Fruit fly (Drosophila melanogaster) whole organism, embryonic: Measurements from ENCODE around the gene dmrt93B.

Source experiments
- CG12659 ChIP-seq: fragments of 200-800 bp; sonication (Bioruptor generic); optimal IDR thresholded peaks from 3 replicates; lab custom pipeline; 2017; ENCODE audit warnings: mild to moderate bottlenecking, missing biosample characterization, missing genetic modification reagents, missing genetic modification characterization
- CG12769 ChIP-seq: fragments of 200-800 bp; sonication (Bioruptor generic); optimal IDR thresholded peaks from 2 replicates; lab custom pipeline; 2019; ENCODE audit warnings: missing biosample characterization, mild to moderate bottlenecking, missing genetic modification characterization, moderate library complexity
- CG14050 ChIP-seq: fragments of 200-800 bp; sonication (Bioruptor generic); IDR thresholded peaks from 3 replicates; pipeline ENCODE4 v1.3.6; 2022; ENCODE audit warnings: missing biosample characterization, missing genetic modification characterization
- CG14667 ChIP-seq: fragments of 200-800 bp; sonication (Bioruptor generic); IDR thresholded peaks from 2 replicates; pipeline ENCODE4 v1.3.6; 2022; ENCODE audit warnings: missing biosample characterization, missing genetic modification characterization
- CG14965 ChIP-seq: fragments of 200-800 bp; sonication (Bioruptor generic); optimal IDR thresholded peaks from 2 replicates; lab custom pipeline; 2016; ENCODE audit warnings: missing biosample characterization, missing genetic modification characterization, borderline replicate concordance
- CG1529 ChIP-seq: fragments of 200-800 bp; sonication (Bioruptor generic); optimal IDR thresholded peaks from 3 replicates; lab custom pipeline; 2018; ENCODE audit warnings: missing biosample characterization, missing genetic modification characterization
- CG15514 ChIP-seq: fragments of 200-800 bp; sonication (Bioruptor generic); optimal IDR thresholded peaks from 3 replicates; lab custom pipeline; 2017; ENCODE audit warnings: missing biosample characterization, missing genetic modification characterization, mild to moderate bottlenecking, moderate library complexity, missing genetic modification reagents
- CG16815 ChIP-seq: fragments of 200-800 bp; sonication (Bioruptor generic); optimal IDR thresholded peaks from 3 replicates; lab custom pipeline; 2017; ENCODE audit warnings: missing biosample characterization, mild to moderate bottlenecking, missing genetic modification characterization
- CG17186 ChIP-seq: fragments of 200-800 bp; sonication (Bioruptor generic); optimal IDR thresholded peaks from 3 replicates; lab custom pipeline; 2017; ENCODE audit warnings: missing biosample characterization, missing genetic modification reagents, missing genetic modification characterization
- CG2120 ChIP-seq: fragments of 200-800 bp; sonication (Bioruptor generic); optimal IDR thresholded peaks from 3 replicates; lab custom pipeline; 2016; ENCODE audit warnings: missing biosample characterization, missing genetic modification characterization
- CG34224 ChIP-seq: fragments of 200-800 bp; sonication (Bioruptor generic); IDR thresholded peaks from 3 replicates; pipeline ENCODE4 v1.3.6; 2022; ENCODE audit warnings: missing biosample characterization, missing genetic modification characterization; ENCODE audit not compliant: partially characterized antibody
- CG7786 ChIP-seq: fragments of 200-800 bp; sonication (Bioruptor generic); optimal IDR thresholded peaks from 2 replicates; lab custom pipeline; 2016; ENCODE audit warnings: missing biosample characterization, missing genetic modification characterization
- D ChIP-seq, 2 experiments: fragments of 200-800 bp in 1 of 2; fragments of >200 bp in 1 of 2; sonication (Bioruptor generic) in 1 of 2; optimal IDR thresholded peaks; 2 replicates in 1 of 2; 3 replicates in 1 of 2; lab custom pipeline; 2017; ENCODE audit warnings: mild to moderate bottlenecking in 1 of 2, missing biosample characterization in 1 of 2, missing genetic modification characterization in 1 of 2, missing genetic modification reagents in 1 of 2
- Dip3 ChIP-seq: fragments of 200-800 bp; sonication (Bioruptor generic); optimal IDR thresholded peaks from 3 replicates; lab custom pipeline; 2016; ENCODE audit warnings: missing biosample characterization, missing genetic modification characterization
- Doc2 ChIP-seq: fragments of 200-800 bp; sonication (Bioruptor generic); IDR thresholded peaks from 2 replicates; pipeline ENCODE4 v1.3.6; 2022; ENCODE audit warnings: missing biosample characterization, missing genetic modification characterization
- Fer1 ChIP-seq: fragments of 200-800 bp; sonication (Bioruptor generic); optimal IDR thresholded peaks from 2 replicates; lab custom pipeline; 2017; ENCODE audit warnings: missing biosample characterization, mild to moderate bottlenecking, missing genetic modification characterization
- Hey ChIP-seq: fragments of 200-800 bp; sonication (Bioruptor generic); optimal IDR thresholded peaks from 3 replicates; lab custom pipeline; 2018; ENCODE audit warnings: missing biosample characterization, mild to moderate bottlenecking, missing genetic modification characterization
- Sox102F ChIP-seq: fragments of 200-800 bp; sonication (Bioruptor generic); optimal IDR thresholded peaks from 2 replicates; lab custom pipeline; 2018; ENCODE audit warnings: missing biosample characterization, mild to moderate bottlenecking, missing genetic modification characterization, moderate library complexity
- Trl ChIP-seq, 3 experiments: fragments of >200 bp in 2 of 3; fragments of 200-800 bp in 1 of 3; sonication (Bioruptor generic) in 1 of 3; optimal IDR thresholded peaks; 2 replicates in 1 of 3; 3 replicates in 2 of 3; lab custom pipeline; 2016 to 2017; ENCODE audit warnings: missing biosample characterization in 1 of 3, missing genetic modification characterization in 1 of 3
- bcd ChIP-seq: fragments of 200-800 bp; sonication (Bioruptor generic); optimal IDR thresholded peaks from 2 replicates; lab custom pipeline; 2017; ENCODE audit warnings: missing biosample characterization, mild to moderate bottlenecking, missing genetic modification characterization
- btn ChIP-seq: fragments of 200-800 bp; sonication (Bioruptor generic); optimal IDR thresholded peaks from 2 replicates; lab custom pipeline; 2016; ENCODE audit warnings: missing biosample characterization, missing genetic modification characterization
- cg ChIP-seq: fragments of 200-800 bp; sonication (Bioruptor generic); optimal IDR thresholded peaks from 3 replicates; lab custom pipeline; 2019; ENCODE audit warnings: missing biosample characterization, mild to moderate bottlenecking, missing genetic modification characterization, moderate library complexity
- chn ChIP-seq: fragments of 200-800 bp; sonication (Bioruptor generic); optimal IDR thresholded peaks from 2 replicates; lab custom pipeline; 2016; ENCODE audit warnings: missing biosample characterization, missing genetic modification characterization
- ci ChIP-seq: fragments of 200-800 bp; sonication (Bioruptor generic); IDR thresholded peaks from 3 replicates; pipeline ENCODE4 v1.3.6; 2022; ENCODE audit warnings: missing biosample characterization, missing genetic modification characterization
- esg ChIP-seq: fragments of 200-800 bp; sonication (Bioruptor generic); conservative IDR thresholded peaks from 2 replicates; pipeline ENCODE4 v1.3.6; 2022; ENCODE audit warnings: missing biosample characterization, missing genetic modification characterization
- fd64A ChIP-seq: fragments of 200-800 bp; sonication (Bioruptor generic); optimal IDR thresholded peaks from 3 replicates; lab custom pipeline; 2018; ENCODE audit warnings: missing biosample characterization, mild to moderate bottlenecking, missing genetic modification characterization
- gem ChIP-seq: fragments of 200-800 bp; sonication (Bioruptor generic); optimal IDR thresholded peaks from 2 replicates; lab custom pipeline; 2019; ENCODE audit warnings: missing biosample characterization, mild to moderate bottlenecking, missing genetic modification characterization, moderate library complexity
- gfzf ChIP-seq: fragments of 200-800 bp; sonication (Bioruptor generic); optimal IDR thresholded peaks from 2 replicates; lab custom pipeline; 2016; ENCODE audit warnings: missing biosample characterization, mild to moderate bottlenecking, missing genetic modification characterization, moderate library complexity
- grn ChIP-seq: fragments of 200-800 bp; sonication (Bioruptor generic); optimal IDR thresholded peaks from 3 replicates; lab custom pipeline; 2017; ENCODE audit warnings: missing biosample characterization, missing genetic modification characterization
- kay ChIP-seq: fragments of 200-800 bp; sonication (Bioruptor generic); optimal IDR thresholded peaks from 2 replicates; lab custom pipeline; 2016; ENCODE audit warnings: missing biosample characterization, missing genetic modification characterization
- knrl ChIP-seq: fragments of 200-800 bp; sonication (Bioruptor generic); IDR thresholded peaks from 3 replicates; pipeline ENCODE4 v1.3.6; 2022; ENCODE audit warnings: missing biosample characterization, missing genetic modification characterization; ENCODE audit not compliant: partially characterized antibody
- lab ChIP-seq: fragments of 200-800 bp; sonication (Bioruptor generic); optimal IDR thresholded peaks from 3 replicates; lab custom pipeline; 2017; ENCODE audit warnings: missing biosample characterization, missing genetic modification characterization, mild to moderate bottlenecking, moderate library complexity, missing genetic modification reagents
- lov ChIP-seq, 2 experiments: fragments of 200-800 bp in 1 of 2; fragments of >200 bp in 1 of 2; sonication (Bioruptor generic) in 1 of 2; IDR thresholded peaks in 1 of 2; optimal IDR thresholded peaks in 1 of 2; 2 replicates in 1 of 2; 3 replicates in 1 of 2; pipeline versions ENCODE4 v1.3.6 to Lab custom; 2017 to 2022; ENCODE audit warnings: missing biosample characterization in 1 of 2, missing genetic modification characterization in 1 of 2
- oc ChIP-seq: fragments of 200-800 bp; sonication (Bioruptor generic); optimal IDR thresholded peaks from 2 replicates; lab custom pipeline; 2018; ENCODE audit warnings: missing biosample characterization, mild to moderate bottlenecking, missing genetic modification characterization, moderate library complexity
- org-1 ChIP-seq: fragments of 200-800 bp; sonication (Bioruptor generic); optimal IDR thresholded peaks from 2 replicates; lab custom pipeline; 2017; ENCODE audit warnings: missing biosample characterization, missing genetic modification characterization
- shn ChIP-seq: fragments of 200-800 bp; sonication (Bioruptor generic); optimal IDR thresholded peaks from 3 replicates; lab custom pipeline; 2016; ENCODE audit warnings: missing biosample characterization, missing genetic modification characterization
- sim ChIP-seq: fragments of 200-800 bp; sonication (Bioruptor generic); IDR thresholded peaks from 2 replicates; pipeline ENCODE4 v1.3.6; 2022; ENCODE audit warnings: missing biosample characterization, missing genetic modification characterization
- sima ChIP-seq: fragments of 200-800 bp; sonication (Bioruptor generic); optimal IDR thresholded peaks from 2 replicates; lab custom pipeline; 2016; ENCODE audit warnings: missing biosample characterization, missing genetic modification characterization
- so ChIP-seq: fragments of 200-800 bp; sonication (Bioruptor generic); IDR thresholded peaks from 3 replicates; pipeline ENCODE4 v1.3.6; 2022; ENCODE audit warnings: missing biosample characterization, missing genetic modification characterization
- ssp ChIP-seq: fragments of 200-800 bp; sonication (Bioruptor generic); IDR thresholded peaks from 2 replicates; pipeline ENCODE4 v1.3.6; 2022; ENCODE audit warnings: missing biosample characterization, missing genetic modification characterization
- sug ChIP-seq: fragments of 200-800 bp; optimal IDR thresholded peaks from 2 replicates; lab custom pipeline; 2019; ENCODE audit warnings: missing biosample characterization, mild to moderate bottlenecking, missing genetic modification characterization, moderate library complexity
- trem ChIP-seq: fragments of 200-800 bp; optimal IDR thresholded peaks from 3 replicates; lab custom pipeline; 2019; ENCODE audit warnings: missing biosample characterization, mild to moderate bottlenecking, missing genetic modification characterization, moderate library complexity
- unpg ChIP-seq: fragments of 200-800 bp; sonication (Bioruptor generic); optimal IDR thresholded peaks from 3 replicates; lab custom pipeline; 2018; ENCODE audit warnings: missing biosample characterization, mild to moderate bottlenecking, missing genetic modification characterization, moderate library complexity
- usp ChIP-seq: fragments of >200 bp; optimal IDR thresholded peaks from 2 replicates; lab custom pipeline; 2017; ENCODE audit warnings: missing biosample characterization, missing genetic modification characterization
- vvl ChIP-seq: fragments of 200-800 bp; sonication (Bioruptor generic); IDR thresholded peaks from 2 replicates; pipeline ENCODE4 v1.3.6; 2022; ENCODE audit warnings: missing biosample characterization, missing genetic modification characterization
- wdn ChIP-seq: fragments of 200-800 bp; sonication (Bioruptor generic); IDR thresholded peaks from 2 replicates; pipeline ENCODE4 v1.3.6; 2022; ENCODE audit warnings: missing biosample characterization, missing genetic modification characterization
- zfh2 ChIP-seq: fragments of 200-800 bp; sonication (Bioruptor generic); optimal IDR thresholded peaks from 2 replicates; lab custom pipeline; 2016; ENCODE audit warnings: missing biosample characterization, missing genetic modification characterization

The dmrt93B gene

DNA sequence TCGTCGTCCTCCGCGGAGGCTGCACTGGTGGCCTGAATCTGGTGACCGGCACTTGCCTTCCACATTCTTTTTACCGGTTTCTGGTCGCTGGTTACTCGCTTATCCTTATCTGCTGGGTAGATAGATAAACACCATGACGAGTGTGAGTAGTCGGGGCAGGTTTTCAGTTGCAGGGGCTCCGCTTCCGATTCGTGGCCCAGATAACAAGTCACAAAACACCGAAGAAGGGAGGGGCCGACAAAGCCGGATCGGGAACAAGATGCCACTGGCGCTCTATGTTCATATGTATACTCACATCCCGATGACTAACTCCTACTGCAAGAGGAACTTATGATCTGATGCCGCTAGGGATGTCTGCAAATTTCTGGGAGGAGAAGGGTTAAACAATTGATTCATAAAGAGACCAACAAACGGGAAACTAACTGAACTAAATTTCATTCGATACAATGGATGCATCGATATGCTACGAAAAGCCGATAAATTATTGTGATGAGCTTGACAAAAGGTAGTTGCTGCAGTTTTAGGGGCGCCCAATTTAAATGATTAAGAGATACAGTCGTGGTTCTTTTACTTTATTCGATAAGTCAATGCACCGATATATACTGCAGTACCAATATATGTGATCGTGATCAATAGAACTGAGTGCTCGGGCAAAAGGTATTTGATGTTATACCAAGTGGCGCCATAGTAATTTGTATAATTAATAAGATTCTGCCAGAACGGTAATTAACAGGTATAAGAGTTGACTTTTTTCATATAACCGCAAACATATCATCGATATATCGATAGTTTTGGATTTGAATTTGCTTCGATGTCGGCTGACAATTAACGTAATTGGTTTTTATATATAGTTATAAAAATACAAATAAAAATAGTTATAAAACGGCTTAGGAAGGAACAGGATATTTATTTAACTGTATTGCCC is 9.5 kb upstream of the dmrt93B start, which contains the start of gene Cortactin (continued):
- TF ChIP-seq CG2120 = peak; percentile 13
- TF ChIP-seq D (optimal IDR thresholded peaks at IDR 0.05; lab: Kevin White, UChicago) = no peak
- TF ChIP-seq D (GFP tag; optimal IDR thresholded peaks at IDR 0.05; lab: Kevin White, UChicago) = no peak
- TF ChIP-seq chn (GFP tag; lab: Kevin White, UChicago) = no peak
- TF ChIP-seq gem (tag; lab: Kevin White, UChicago) = no peak
- TF ChIP-seq sima (GFP tag; lab: Kevin White, UChicago) = no peak
- TF ChIP-seq cg (GFP tag; lab: Kevin White, UChicago) = no peak
- TF ChIP-seq Trl (optimal IDR thresholded peaks at IDR 0.05; lab: Kevin White, UChicago) = no peak
- no peak for TF ChIP-seq Trl (GFP tag; optimal IDR thresholded peaks at IDR 0.05; lab: Kevin White, UChicago)
- TF ChIP-seq CG12659 (GFP tag; lab: Kevin White, UChicago) = peak; percentile 62
- TF ChIP-seq gfzf (GFP tag; lab: Kevin White, UChicago) = peak; percentile 63
- TF ChIP-seq Sox102F = no peak
- no peak for TF ChIP-seq unpg (GFP tag; lab: Kevin White, UChicago)
- TF ChIP-seq sim (GFP tag; lab: Robert Waterston, UW) = no peak
- TF ChIP-seq CG14965 = no peak
- TF ChIP-seq oc = no peak
- peak; percentile 88 for TF ChIP-seq CG34224 (GFP tag; lab: Robert Waterston, UW)
- TF ChIP-seq CG15514 = peak; percentile 62
- TF ChIP-seq usp (GFP tag; lab: Kevin White, UChicago) = no peak
- peak; percentile 48 for TF ChIP-seq kay (GFP tag; lab: Kevin White, UChicago)
- TF ChIP-seq so (GFP tag; lab: Robert Waterston, UW) = no peak
- TF ChIP-seq esg (GFP tag; lab: Robert Waterston, UW) = no peak
- no peak for TF ChIP-seq wdn (GFP tag; lab: Robert Waterston, UW)
- TF ChIP-seq CG14050 (GFP tag; lab: Robert Waterston, UW) = no peak
- no peak for TF ChIP-seq fd64A
- TF ChIP-seq CG7786 (GFP tag; lab: Kevin White, UChicago) = no peak
- no peak; the same call in 2 of the 3 replicates for TF ChIP-seq ci (GFP tag; lab: Robert Waterston, UW)
- TF ChIP-seq trem (tag; lab: Kevin White, UChicago) = peak; percentile 57
- TF ChIP-seq CG17186 = no peak
- TF ChIP-seq Fer1 = no peak
- TF ChIP-seq zfh2 = peak; percentile 11
- peak; percentile 65; the same call in 1 of the 2 replicates for TF ChIP-seq vvl (GFP tag; lab: Robert Waterston, UW)
- no peak for TF ChIP-seq shn (GFP tag; lab: Kevin White, UChicago)
- TF ChIP-seq CG14667 (GFP tag; lab: Robert Waterston, UW) = no peak
- no peak for TF ChIP-seq Dip3 (GFP tag; lab: Kevin White, UChicago)
- TF ChIP-seq CG12769 (tag; lab: Kevin White, UChicago) = peak; percentile 45
- TF ChIP-seq knrl (GFP tag; lab: Robert Waterston, UW) = peak; percentile 83
- no peak for TF ChIP-seq CG1529 (GFP tag; lab: Kevin White, UChicago)
- no peak for TF ChIP-seq org-1 (GFP tag; lab: Kevin White, UChicago)
- TF ChIP-seq bcd (GFP tag; lab: Kevin White, UChicago) = no peak
- no peak for TF ChIP-seq lab (GFP tag; lab: Kevin White, UChicago)
- no peak for TF ChIP-seq ssp
- TF ChIP-seq CG16815 (GFP tag; lab: Kevin White, UChicago) = no peak
- no peak for TF ChIP-seq lov (optimal IDR thresholded peaks at IDR 0.05; lab: Kevin White, UChicago)
- TF ChIP-seq lov (GFP tag; IDR thresholded peaks at IDR 0.05; lab: Robert Waterston, UW) = no peak
- peak; percentile 95 for TF ChIP-seq grn (GFP tag; lab: Kevin White, UChicago)
- TF ChIP-seq btn = no peak
- TF ChIP-seq sug (tag; lab: Kevin White, UChicago) = peak; percentile 32
- no peak for TF ChIP-seq Hey (tag; lab: Kevin White, UChicago)
- no peak for TF ChIP-seq Doc2
